Fruit fly (Drosophila melanogaster): ENCODE data around the gene CG14803.

Gene CG14803

DNA sequence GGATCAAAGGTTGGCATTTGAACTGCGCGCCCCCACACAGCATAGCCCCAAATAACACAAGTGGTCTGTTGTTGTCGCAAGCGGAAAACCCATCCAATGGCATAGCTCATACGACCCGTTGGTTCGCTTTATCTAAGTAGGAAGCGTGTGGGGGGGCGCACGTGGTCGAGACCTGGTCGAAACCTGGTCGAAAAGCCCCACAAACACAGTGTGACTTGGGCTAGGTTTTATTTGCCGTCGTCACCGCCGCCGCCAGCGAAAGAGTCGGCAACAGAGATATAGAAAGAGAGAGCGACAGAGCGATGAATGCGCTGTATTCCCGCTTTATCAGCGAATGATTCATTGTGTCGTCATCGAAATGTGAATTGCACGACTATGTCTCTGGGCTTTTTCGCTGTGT, 25.8 kb upstream of the CG14803 start:
- no peak for TF ChIP-seq CTCF (optimal IDR thresholded peaks at IDR 0.05)
- no peak for TF ChIP-seq CG8478 (optimal IDR thresholded peaks at IDR 0.05)

DNA sequence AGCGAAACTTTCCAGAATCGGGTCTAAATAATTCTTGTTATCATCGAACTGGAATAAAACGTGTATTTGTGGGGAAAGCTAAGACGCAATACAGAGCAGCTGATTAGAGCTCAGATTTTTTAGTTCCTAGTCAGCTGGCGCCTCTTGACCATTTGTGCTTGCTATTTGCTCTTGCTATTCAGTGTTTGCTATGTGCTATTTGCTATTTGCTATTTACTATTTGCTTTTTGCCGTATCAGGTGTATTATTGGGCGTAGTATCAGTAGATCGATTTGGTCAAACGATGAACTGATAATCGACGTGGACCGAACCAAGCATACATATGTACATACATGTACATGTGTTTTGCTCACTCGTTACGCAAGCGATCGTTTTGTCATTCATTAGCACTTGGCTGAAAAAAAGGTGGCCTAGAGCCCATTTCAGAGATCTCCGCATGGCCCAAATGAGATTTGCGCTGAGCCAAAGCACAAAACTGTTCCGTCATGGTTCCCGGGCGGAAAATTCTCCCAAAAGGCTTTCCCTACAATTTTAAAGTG, 23.2 kb upstream of the CG14803 start:
- no peak for TF ChIP-seq CTCF (optimal IDR thresholded peaks at IDR 0.05)

- no peak for TF ChIP-seq CG8478 (optimal IDR thresholded peaks at IDR 0.05)
- TF ChIP-seq CTCF (optimal IDR thresholded peaks at IDR 0.05), result no peak
Measured at dm6 chrX:1846386-1846785, 22.3 kb upstream of the CG14803 start.

- TF ChIP-seq CTCF (optimal IDR thresholded peaks at IDR 0.05) (no peak), CG8478 (optimal IDR thresholded peaks at IDR 0.05) (no peak)
Measured at dm6 chrX:1847735-1848134, 20.9 kb upstream of the CG14803 start.

DNA sequence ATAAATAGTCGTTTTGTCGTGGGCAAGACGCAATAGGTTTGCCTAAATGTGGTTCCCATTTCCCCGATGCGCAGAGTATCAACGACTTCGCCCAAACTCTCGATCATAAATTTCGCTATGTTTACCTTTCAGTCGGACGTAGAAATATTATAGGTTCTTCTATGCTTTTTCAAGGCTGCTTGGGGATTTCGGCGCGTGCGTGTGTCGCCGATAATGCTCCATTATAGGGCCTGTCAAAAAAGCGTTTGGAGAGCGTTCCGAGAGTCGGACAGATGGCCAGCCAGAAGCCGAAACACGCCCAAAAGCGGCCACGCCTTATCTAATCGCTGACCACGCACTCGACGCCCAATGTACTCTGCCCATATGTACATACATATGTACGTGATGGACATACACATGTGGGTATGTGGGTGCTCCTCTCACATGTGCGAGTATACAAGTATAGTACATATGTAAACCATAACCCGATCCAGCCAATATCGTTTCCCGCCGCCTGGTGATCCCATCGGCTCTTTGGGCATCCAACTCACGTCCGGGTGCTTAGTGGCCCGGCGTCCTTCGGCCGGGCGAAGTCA, 20.0 kb upstream of the CG14803 start:
- no peak for TF ChIP-seq CTCF (optimal IDR thresholded peaks at IDR 0.05)
- no peak for TF ChIP-seq CG8478 (optimal IDR thresholded peaks at IDR 0.05)

DNA sequence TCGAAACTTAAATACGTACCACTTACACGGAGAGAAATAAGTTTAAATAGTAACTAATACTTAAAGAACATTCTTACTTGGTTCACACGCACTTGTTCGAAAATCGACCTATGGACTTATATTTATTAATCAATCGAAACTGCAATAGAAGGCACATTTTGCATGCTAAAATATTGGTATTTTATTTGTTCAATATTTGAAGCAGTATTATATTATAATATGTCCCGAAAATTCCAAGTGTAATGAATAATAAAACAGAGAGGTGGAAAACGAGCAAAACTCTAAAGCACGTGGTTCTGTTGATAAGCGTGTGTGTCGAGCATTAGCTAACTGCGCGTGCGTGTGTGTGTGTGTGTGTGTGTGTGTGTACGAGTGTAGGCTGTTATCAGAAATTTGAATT, 18.8 kb upstream of the CG14803 start:
- TF ChIP-seq CTCF (optimal IDR thresholded peaks at IDR 0.05) (no peak), CG8478 (optimal IDR thresholded peaks at IDR 0.05) (no peak)

DNA sequence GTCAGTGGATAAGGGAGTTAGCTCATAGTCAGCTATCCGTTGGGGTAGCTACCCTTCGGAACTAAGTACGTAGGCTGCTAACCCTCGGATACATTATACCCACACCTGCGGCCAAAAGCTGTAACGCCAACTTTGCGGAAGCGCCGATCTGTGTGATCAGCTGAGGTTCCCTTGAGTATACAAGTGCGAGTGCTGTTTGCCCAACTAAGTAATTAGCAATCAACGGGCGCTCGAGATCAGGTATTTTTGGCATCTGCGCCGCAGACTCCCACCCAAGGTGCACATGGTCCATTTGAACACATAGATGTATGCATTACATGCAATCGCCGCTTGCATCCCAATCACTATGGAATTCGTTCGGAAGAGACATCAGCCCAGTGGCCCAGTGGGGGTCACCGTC, 14.6 kb upstream of the CG14803 start:
- TF ChIP-seq CTCF (optimal IDR thresholded peaks at IDR 0.05) (no peak), CG8478 (optimal IDR thresholded peaks at IDR 0.05) (no peak)

- TF ChIP-seq CG8478 (optimal IDR thresholded peaks at IDR 0.05), result no peak
- no peak for TF ChIP-seq CTCF (optimal IDR thresholded peaks at IDR 0.05)
Measured at dm6 chrX:1854873-1855272, 13.8 kb upstream of the CG14803 start.

dm6 chrX:1856605-1857004, 12.1 kb upstream of the CG14803 start:
- TF ChIP-seq CG8478 (optimal IDR thresholded peaks at IDR 0.05) (no peak), CTCF (optimal IDR thresholded peaks at IDR 0.05) (no peak)

dm6 chrX:1858867-1859266, 9.8 kb upstream of the CG14803 start, which contains the start of gene Lamtor5:
Gene Lamtor5 (minus strand): TSS chrX:1858971.
- TF ChIP-seq CTCF (optimal IDR thresholded peaks at IDR 0.05), result no peak
- TF ChIP-seq CG8478 (optimal IDR thresholded peaks at IDR 0.05), result no peak

DNA sequence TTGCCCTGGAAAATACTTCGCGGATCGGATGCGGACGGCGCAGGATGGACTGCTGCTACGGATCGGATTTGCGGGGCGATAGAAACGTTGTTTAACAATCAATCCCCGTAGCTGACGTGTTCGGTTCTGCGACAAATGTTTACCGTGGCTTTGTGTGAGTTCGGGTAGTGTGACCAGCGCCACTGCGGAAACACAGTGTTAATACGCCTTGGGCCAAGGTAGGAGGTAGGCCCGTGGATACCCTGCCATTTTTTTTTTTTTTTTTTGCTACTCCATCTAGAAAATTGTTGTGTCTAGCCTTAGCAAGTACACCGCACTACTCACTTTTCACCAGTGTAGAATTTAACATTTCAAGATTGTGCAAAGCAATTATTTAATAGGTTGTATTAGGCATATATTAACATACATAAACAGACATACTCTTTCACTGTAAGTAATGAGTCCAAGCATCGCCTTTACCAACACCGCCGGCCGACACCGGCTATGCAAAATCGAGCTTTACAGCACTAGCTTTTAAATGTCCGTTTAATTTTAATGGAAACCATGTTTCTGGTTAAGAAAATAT, 7.0 kb upstream of the CG14803 start, which contains the start of gene deltaCOP:
Gene deltaCOP, minus strand, starts transcription at position 171 of the 565 bp plus-strand sequence.
- TF ChIP-seq CG8478 (optimal IDR thresholded peaks at IDR 0.05), result no peak
- TF ChIP-seq CTCF (optimal IDR thresholded peaks at IDR 0.05), result no peak

- TF ChIP-seq CG8478 (optimal IDR thresholded peaks at IDR 0.05), result no peak
- TF ChIP-seq CTCF (optimal IDR thresholded peaks at IDR 0.05), result no peak
Measured at dm6 chrX:1865673-1866072, 3.0 kb upstream of the CG14803 start, which contains the start of the genes Gcna and MED18. Gene Gcna (minus strand): TSS chrX:1865835. Gene MED18 (plus strand): TSS chrX:1865909.

DNA sequence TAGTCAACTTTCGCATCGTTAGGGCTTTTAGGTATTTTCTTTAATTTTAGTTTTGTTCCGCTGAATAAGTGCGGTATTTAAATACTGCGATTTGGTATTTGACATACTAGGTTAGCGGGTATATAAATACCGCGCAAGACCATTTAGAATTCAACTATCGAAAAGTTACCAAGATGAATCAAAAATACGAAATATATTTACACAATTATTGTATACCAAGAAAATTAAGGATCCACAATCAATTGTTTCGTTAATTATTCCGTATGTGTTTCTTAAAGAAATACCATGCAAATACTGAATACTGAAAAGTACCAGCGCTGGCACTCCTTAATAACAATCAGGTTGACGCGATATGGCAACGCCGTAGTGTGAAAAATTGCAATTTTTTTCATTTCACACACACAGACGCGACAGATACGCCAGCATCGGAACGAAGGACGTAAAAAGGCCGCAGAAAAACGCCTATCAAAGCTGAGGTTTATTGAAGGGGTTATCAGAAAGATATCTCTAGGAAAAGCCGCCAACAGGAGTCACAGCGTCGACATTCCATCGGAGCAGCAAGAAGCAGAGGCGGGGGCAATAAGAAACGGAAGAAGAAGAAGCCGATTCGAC, 5.0 kb downstream of the CG14803 start, which contains the start of the genes Pgam5 and Vps26:
Gene Pgam5, minus strand, starts transcription at position 51 of the 612 bp plus-strand sequence.
Gene Vps26, plus strand, starts transcription at position 339 of the 612 bp plus-strand sequence.
- TF ChIP-seq CG8478 (optimal IDR thresholded peaks at IDR 0.05), result no peak
- TF ChIP-seq CTCF (optimal IDR thresholded peaks at IDR 0.05), result no peak

DNA sequence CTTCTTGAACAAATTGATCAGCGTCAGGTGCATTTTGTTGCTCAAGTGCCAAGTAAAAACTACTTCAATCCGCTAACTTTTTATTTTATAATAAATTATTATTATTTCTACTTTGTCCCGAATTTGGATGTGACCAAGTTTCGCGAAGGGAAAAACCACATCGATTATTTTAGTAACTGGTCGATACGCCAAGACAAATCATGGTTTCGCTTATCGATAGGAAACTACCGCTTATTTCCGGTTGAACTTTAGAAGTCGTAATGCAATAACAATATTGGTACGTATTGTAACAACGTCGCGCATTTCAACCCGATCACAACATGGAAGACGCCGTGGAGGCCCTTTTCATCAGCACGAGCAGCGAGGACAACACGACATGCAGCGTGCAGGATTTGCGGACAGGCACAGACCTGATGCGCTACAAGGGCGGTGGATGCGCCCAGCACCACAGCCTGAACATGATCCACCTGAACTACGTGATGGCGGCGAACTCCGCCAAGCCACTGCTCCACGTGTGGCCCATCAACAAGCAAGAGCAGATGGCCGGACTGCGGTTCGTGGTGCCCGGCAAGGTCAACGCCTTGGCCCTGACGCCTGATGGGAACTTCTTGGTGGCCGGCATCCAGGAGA, 8.6 kb downstream of the CG14803 start, which contains the start of the genes CG14817 and CG14805:
Gene CG14817, minus strand, starts transcription at position 164 of the 630 bp plus-strand sequence.
Gene CG14805, plus strand, starts transcription at position 211 of the 630 bp plus-strand sequence.
- TF ChIP-seq CG8478 (optimal IDR thresholded peaks at IDR 0.05) (no peak), CTCF (optimal IDR thresholded peaks at IDR 0.05) (no peak)

DNA sequence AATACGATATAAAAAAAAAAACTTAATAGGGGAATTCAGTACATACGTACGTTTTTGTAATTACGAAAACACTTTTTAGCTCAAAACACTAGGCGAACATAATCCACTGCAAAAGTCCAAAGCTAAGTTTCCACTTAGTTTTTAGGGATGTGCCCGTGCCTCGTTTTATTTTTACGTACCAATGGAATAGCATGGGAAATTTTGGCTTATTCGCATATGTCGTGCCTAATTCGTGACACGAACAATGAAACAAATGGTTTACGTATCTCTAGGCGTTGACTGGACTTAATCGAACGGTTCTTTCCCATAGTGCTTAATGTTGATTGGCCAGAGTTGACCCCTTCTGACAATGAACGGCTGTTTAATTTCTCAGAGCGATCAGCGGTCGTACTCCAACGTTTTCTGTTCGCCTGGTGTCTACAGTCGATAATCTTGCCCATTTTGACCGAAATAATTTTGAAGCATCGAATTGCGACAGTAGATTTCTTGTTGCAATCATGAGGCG, 11.0 kb downstream of the CG14803 start, which contains the start of gene CG14818:
Gene CG14818, minus strand, starts transcription at position 169 of the 505 bp plus-strand sequence.
- no peak for TF ChIP-seq CG8478 (optimal IDR thresholded peaks at IDR 0.05)
- no peak for TF ChIP-seq CTCF (optimal IDR thresholded peaks at IDR 0.05)
